Fruit fly (Drosophila melanogaster): Measurements from ENCODE around the gene CG9098.

dm6 chr2L:5972005-5972404 is 40.1 kb downstream of the CG9098 start:
- TF ChIP-seq rn (GFP tag; IDR thresholded peaks at IDR 0.05) (no peak), EcR (GFP tag; optimal IDR thresholded peaks at IDR 0.05) (no peak), CG32121 (GFP tag; IDR thresholded peaks at IDR 0.05) (no peak), CG15710 (tag; optimal IDR thresholded peaks at IDR 0.05) (no peak), Pif1B (GFP tag; optimal IDR thresholded peaks at IDR 0.05) (no peak), Pif1A (GFP tag; optimal IDR thresholded peaks at IDR 0.05) (no peak), fd96Ca (GFP tag; IDR thresholded peaks at IDR 0.05) (no peak), Ets98B (GFP tag; IDR thresholded peaks at IDR 0.05) (no peak)
